Worm (Caenorhabditis elegans) whole organism, L1 larva: Measurements from ENCODE around the gene F47G9.6.

ENCODE experiments used
- C04F5.9 ChIP-seq: sonication (generic microtip); optimal IDR thresholded peaks from 2 replicates; lab custom pipeline; 2016; ENCODE audit warnings: missing genetic modification characterization, missing compliant biosample characterization
- C34B4.2 ChIP-seq: sonication (generic microtip); optimal IDR thresholded peaks from 2 replicates; lab custom pipeline; 2017; ENCODE audit warnings: mild to moderate bottlenecking, missing genetic modification characterization, missing compliant biosample characterization
- alr-1 ChIP-seq: fragments of 200-800 bp; sonication (Bioruptor generic); optimal IDR thresholded peaks from 2 replicates; lab custom pipeline; 2018; ENCODE audit warnings: borderline replicate concordance, mild to moderate bottlenecking, missing genetic modification characterization, missing compliant biosample characterization
- ceh-8 ChIP-seq: fragments of 200-800 bp; sonication (Bioruptor generic); optimal IDR thresholded peaks from 2 replicates; lab custom pipeline; 2018; ENCODE audit warnings: mild to moderate bottlenecking, missing genetic modification characterization, moderate library complexity, missing compliant biosample characterization
- ceh-82 ChIP-seq, 3 experiments: fragments of 150-350 bp in 1 of 3; sonication (generic microtip) in 2 of 3; optimal IDR thresholded peaks; 2 replicates each; lab custom pipeline; 2014 to 2017; ENCODE audit warnings: missing biosample characterization in 3 of 3, missing genetic modification characterization in 3 of 3
- ceh-90 ChIP-seq: sonication (generic microtip); optimal IDR thresholded peaks from 2 replicates; lab custom pipeline; 2016; ENCODE audit warnings: missing genetic modification characterization, missing compliant biosample characterization
- dpl-1 ChIP-seq, 3 experiments: fragments of 150-350 bp in 2 of 3; sonication (generic microtip) in 1 of 3; optimal IDR thresholded peaks; 2 replicates each; lab custom pipeline; 2014 to 2017; ENCODE audit warnings: missing biosample characterization in 3 of 3, missing genetic modification characterization in 3 of 3, missing genetic modification reagents in 3 of 3
- dsc-1 ChIP-seq: sonication (generic microtip); optimal IDR thresholded peaks from 2 replicates; lab custom pipeline; 2016; ENCODE audit warnings: mild to moderate bottlenecking, missing genetic modification characterization, missing compliant biosample characterization
- efl-1 ChIP-seq, 4 experiments: fragments of 150-350 bp; optimal IDR thresholded peaks in 3 of 4; peaks in 1 of 4; 1 replicate in 1 of 4; 2 replicates in 3 of 4; lab custom pipeline; 2014; ENCODE audit warnings: missing biosample characterization in 2 of 4, missing genetic modification characterization in 2 of 4, missing genetic modification reagents in 2 of 4
- elt-2 ChIP-seq: sonication (generic microtip); optimal IDR thresholded peaks from 2 replicates; lab custom pipeline; 2016; ENCODE audit warnings: missing genetic modification characterization, mild to moderate bottlenecking, inconsistent platforms, missing compliant biosample characterization, missing genetic modification reagents
- elt-3 ChIP-seq, 6 experiments: fragments of 150-350 bp in 1 of 6; sonication (generic microtip); optimal IDR thresholded peaks; 2 replicates each; lab custom pipeline; 2017 to 2018; ENCODE audit warnings: missing biosample characterization in 6 of 6, missing genetic modification characterization in 6 of 6, inconsistent platforms in 1 of 6
- fkh-10 ChIP-seq: sonication (generic microtip); optimal IDR thresholded peaks from 2 replicates; lab custom pipeline; 2017; ENCODE audit warnings: missing biosample characterization, missing genetic modification reagents, missing genetic modification characterization
- fkh-4 ChIP-seq: sonication (generic microtip); optimal IDR thresholded peaks from 2 replicates; lab custom pipeline; 2016; ENCODE audit warnings: missing compliant biosample characterization, missing genetic modification characterization, borderline replicate concordance
- fos-1 ChIP-seq: fragments of 150-350 bp; optimal IDR thresholded peaks from 2 replicates; lab custom pipeline; 2014; ENCODE audit warnings: missing biosample characterization, missing genetic modification characterization
- hlh-17 ChIP-seq: fragments of 200-800 bp; sonication (Bioruptor generic); optimal IDR thresholded peaks from 2 replicates; lab custom pipeline; 2018; ENCODE audit warnings: missing genetic modification characterization, mild to moderate bottlenecking, missing compliant biosample characterization, moderate library complexity, borderline replicate concordance
- hpl-2 ChIP-seq: fragments of 150-350 bp; optimal IDR thresholded peaks from 2 replicates; lab custom pipeline; 2014; ENCODE audit warnings: missing biosample characterization, missing genetic modification reagents, missing genetic modification characterization
- irx-1 ChIP-seq: sonication (generic microtip); optimal IDR thresholded peaks from 2 replicates; lab custom pipeline; 2016; ENCODE audit warnings: missing genetic modification characterization, missing compliant biosample characterization
- lin-13 ChIP-seq: fragments of 150-350 bp; optimal IDR thresholded peaks from 2 replicates; lab custom pipeline; 2014; ENCODE audit warnings: missing biosample characterization, missing genetic modification reagents, missing genetic modification characterization
- lin-14 ChIP-seq: fragments of 200-800 bp; sonication (Bioruptor generic); optimal IDR thresholded peaks from 2 replicates; lab custom pipeline; 2018; ENCODE audit warnings: mild to moderate bottlenecking, missing genetic modification characterization, moderate library complexity, missing compliant biosample characterization
- lin-15B ChIP-seq: fragments of 150-350 bp; sonication (generic microtip); optimal IDR thresholded peaks from 3 replicates; lab custom pipeline; 2014; ENCODE audit warnings: missing biosample characterization, missing genetic modification characterization
- lsy-2 ChIP-seq, 2 experiments: fragments of 150-350 bp; optimal IDR thresholded peaks; 2 replicates each; lab custom pipeline; 2014; ENCODE audit warnings: missing biosample characterization in 2 of 2, missing genetic modification characterization in 2 of 2
- mdl-1 ChIP-seq, 2 experiments: fragments of 150-350 bp; optimal IDR thresholded peaks; 2 replicates each; lab custom pipeline; 2014 to 2017; ENCODE audit warnings: missing biosample characterization in 2 of 2, missing genetic modification characterization in 2 of 2, inconsistent platforms in 1 of 2
- mep-1 ChIP-seq: fragments of 150-350 bp; optimal IDR thresholded peaks from 2 replicates; lab custom pipeline; 2014; ENCODE audit warnings: missing biosample characterization, missing genetic modification characterization
- nhr-11 ChIP-seq: fragments of 150-350 bp; optimal IDR thresholded peaks from 2 replicates; lab custom pipeline; 2014; ENCODE audit warnings: missing biosample characterization, missing genetic modification characterization
- nhr-19 ChIP-seq: fragments of 200-800 bp; sonication (Bioruptor generic); conservative IDR thresholded peaks from 2 replicates; pipeline ENCODE4 v1.3.6; 2022; ENCODE audit warnings: missing genetic modification characterization, missing compliant biosample characterization
- nhr-237 ChIP-seq: fragments of 150-350 bp; optimal IDR thresholded peaks from 2 replicates; lab custom pipeline; 2014; ENCODE audit warnings: missing biosample characterization, missing genetic modification characterization
- nhr-28 ChIP-seq: fragments of 150-350 bp; optimal IDR thresholded peaks from 2 replicates; lab custom pipeline; 2014; ENCODE audit warnings: missing biosample characterization, missing genetic modification characterization
- nhr-47 ChIP-seq: sonication (generic microtip); optimal IDR thresholded peaks from 2 replicates; lab custom pipeline; 2016; ENCODE audit warnings: mild to moderate bottlenecking, missing genetic modification characterization, moderate library complexity, missing compliant biosample characterization
- nhr-71 ChIP-seq: sonication (generic microtip); optimal IDR thresholded peaks from 2 replicates; lab custom pipeline; 2016; ENCODE audit warnings: mild to moderate bottlenecking, missing genetic modification characterization, moderate library complexity, missing compliant biosample characterization
- nhr-76 ChIP-seq: sonication (generic microtip); optimal IDR thresholded peaks from 2 replicates; lab custom pipeline; 2017; ENCODE audit warnings: missing biosample characterization, missing genetic modification characterization
- nhr-77 ChIP-seq: fragments of 150-350 bp; optimal IDR thresholded peaks from 2 replicates; lab custom pipeline; 2014; ENCODE audit warnings: missing biosample characterization, missing genetic modification characterization
- nhr-84 ChIP-seq: sonication (generic microtip); optimal IDR thresholded peaks from 2 replicates; lab custom pipeline; 2017; ENCODE audit warnings: missing biosample characterization, missing genetic modification characterization
- nhr-85 ChIP-seq: sonication (generic microtip); peaks from one replicate; lab custom pipeline; 2016; ENCODE audit warnings: missing genetic modification characterization, inconsistent platforms, missing compliant biosample characterization
- rnt-1 ChIP-seq: sonication (generic microtip); optimal IDR thresholded peaks from 2 replicates; lab custom pipeline; 2016; ENCODE audit warnings: mild to moderate bottlenecking, missing genetic modification characterization, moderate library complexity, missing compliant biosample characterization
- snu-23 ChIP-seq: sonication (generic microtip); optimal IDR thresholded peaks from 2 replicates; lab custom pipeline; 2016; ENCODE audit warnings: missing genetic modification characterization, missing compliant biosample characterization
- sptf-1 ChIP-seq: fragments of 150-350 bp; optimal IDR thresholded peaks from 2 replicates; lab custom pipeline; 2014; ENCODE audit warnings: missing biosample characterization, missing genetic modification characterization
- tbx-2 ChIP-seq: sonication (generic microtip); optimal IDR thresholded peaks from 2 replicates; lab custom pipeline; 2016; ENCODE audit warnings: missing genetic modification characterization, missing compliant biosample characterization
- tlp-1 ChIP-seq: fragments of 150-350 bp; optimal IDR thresholded peaks from 2 replicates; lab custom pipeline; 2014; ENCODE audit warnings: missing biosample characterization, missing genetic modification characterization
- unc-130 ChIP-seq: fragments of 150-350 bp; optimal IDR thresholded peaks from 2 replicates; lab custom pipeline; 2017; ENCODE audit warnings: missing biosample characterization, missing genetic modification characterization, inconsistent platforms
- unc-30 ChIP-seq: sonication (generic microtip); optimal IDR thresholded peaks from 2 replicates; lab custom pipeline; 2017; ENCODE audit warnings: missing biosample characterization, missing genetic modification characterization
- unc-86 ChIP-seq: sonication (generic microtip); optimal IDR thresholded peaks from 2 replicates; lab custom pipeline; 2016; ENCODE audit warnings: missing genetic modification characterization, missing compliant biosample characterization
- vab-15 ChIP-seq: sonication (generic microtip); optimal IDR thresholded peaks from 2 replicates; lab custom pipeline; 2017; ENCODE audit warnings: missing genotype, mild to moderate bottlenecking, missing genetic modification characterization, missing compliant biosample characterization
- xbp-1 ChIP-seq: sonication (generic microtip); optimal IDR thresholded peaks from 2 replicates; lab custom pipeline; 2016; ENCODE audit warnings: missing genetic modification characterization, missing compliant biosample characterization
- ztf-11 ChIP-seq, 2 experiments: sonication (generic microtip); optimal IDR thresholded peaks; 2 replicates each; lab custom pipeline; 2016 to 2017; ENCODE audit warnings: missing genetic modification characterization in 2 of 2, missing biosample characterization in 1 of 2, missing compliant biosample characterization in 1 of 2
- ztf-4 ChIP-seq: fragments of 150-350 bp; optimal IDR thresholded peaks from 2 replicates; lab custom pipeline; 2014; ENCODE audit warnings: missing biosample characterization, missing genetic modification characterization

Gene F47G9.6

ce11 chrV:11320860-11321259 is 8.3 kb upstream of the F47G9.6 start:
- TF ChIP-seq nhr-85: peak; percentile 61
- no peak for TF ChIP-seq ceh-8
- TF ChIP-seq, all 84 proteins: peak for 1

- peak; percentile 8 for TF ChIP-seq rnt-1 (tag; lab: Kevin White, UChicago)
- TF ChIP-seq lsy-2 (tag; optimal IDR thresholded peaks at IDR 0.05; lab: Kevin White, UChicago): peak in 1 of 2 experiments; percentile 15
- peak; percentile 32 for TF ChIP-seq lin-14 (GFP tag; lab: Kevin White, UChicago)
- TF ChIP-seq ceh-82 (tag; optimal IDR thresholded peaks at IDR 0.05; lab: Kevin White, UChicago): peak in 1 of 3 experiments; percentile 9
- TF ChIP-seq xbp-1 (tag; lab: Kevin White, UChicago): no peak
- no peak for TF ChIP-seq nhr-71 (tag; lab: Kevin White, UChicago)
- TF ChIP-seq, all 84 proteins: peak for 4
Measured at ce11 chrV:11321719-11322118, 7.5 kb upstream of the F47G9.6 start, which contains the start of gene F47G9.4. Gene F47G9.4, minus strand, starts transcription at chrV:11321816.

- TF ChIP-seq nhr-76 (tag; lab: Kevin White, UChicago) (no peak), efl-1 (optimal IDR thresholded peaks at IDR 0.05; lab: Kevin White, UChicago) (no peak), efl-1 (GFP tag; optimal IDR thresholded peaks at IDR 0.05 in 1 of 2; lab: Kevin White, UChicago) (peak in 1 of 2 experiments; percentile 12), ztf-11 (tag; optimal IDR thresholded peaks at IDR 0.05; lab: Kevin White, UChicago) (no peak)
Measured at ce11 chrV:11323720-11324119, 5.5 kb upstream of the F47G9.6 start, which contains the start of gene str-141. Gene str-141, minus strand, starts transcription at chrV:11323820.

- TF ChIP-seq ceh-82 (tag; optimal IDR thresholded peaks at IDR 0.05; lab: Kevin White, UChicago) (peak; percentile 85 to 87 (median 87)), xbp-1 (tag; lab: Kevin White, UChicago) (peak; percentile 95), nhr-11 (no peak), nhr-237 (tag; lab: Kevin White, UChicago) (no peak), tlp-1 (tag; lab: Kevin White, UChicago) (no peak), C34B4.2 (tag; lab: Kevin White, UChicago) (no peak), ztf-4 (tag; lab: Kevin White, UChicago) (no peak), lin-15B (tag; lab: Kevin White, UChicago) (peak; percentile 49), sptf-1 (no peak), elt-3 (tag; optimal IDR thresholded peaks at IDR 0.05; lab: Kevin White, UChicago) (peak in 1 of 6 experiments; percentile 27), vab-15 (no peak), irx-1 (tag; lab: Kevin White, UChicago) (peak; percentile 32), fkh-4 (tag; lab: Kevin White, UChicago) (no peak), nhr-28 (no peak), unc-30 (tag; lab: Kevin White, UChicago) (no peak), fos-1 (tag; lab: Kevin White, UChicago) (no peak), hlh-17 (GFP tag; lab: Kevin White, UChicago) (no peak), hpl-2 (GFP tag; lab: Kevin White, UChicago) (no peak), unc-86 (tag; lab: Kevin White, UChicago) (peak; percentile 3), ztf-11 (tag; optimal IDR thresholded peaks at IDR 0.05; lab: Kevin White, UChicago) (peak in 1 of 2 experiments; percentile 0), lin-13 (GFP tag; lab: Kevin White, UChicago) (no peak), nhr-85 (no peak), dsc-1 (peak; percentile 45), alr-1 (no peak), rnt-1 (tag; lab: Kevin White, UChicago) (peak; percentile 62), fkh-10 (GFP tag; lab: Kevin White, UChicago) (peak; percentile 27), dpl-1 (GFP tag; optimal IDR thresholded peaks at IDR 0.05; lab: Kevin White, UChicago) (peak; percentile 44 to 64 (median 59)), unc-130 (tag; lab: Kevin White, UChicago) (peak; percentile 93), tbx-2 (tag; lab: Kevin White, UChicago) (peak; percentile 54), ceh-90 (no peak), elt-2 (peak; percentile 16), snu-23 (peak; percentile 84), C04F5.9 (tag; lab: Kevin White, UChicago) (no peak), mdl-1 (tag; optimal IDR thresholded peaks at IDR 0.05; lab: Kevin White, UChicago) (peak in 1 of 2 experiments; percentile 43), nhr-19 (GFP tag; lab: Robert Waterston, UW) (peak; percentile 80), nhr-47 (tag; lab: Kevin White, UChicago) (peak; percentile 64), mep-1 (peak; percentile 83), nhr-77 (peak; percentile 44), nhr-84 (no peak)
Measured at ce11 chrV:11326914-11327367, 2.3 kb upstream of the F47G9.6 start, which contains the start of gene tmed-10. Gene tmed-10, minus strand, starts transcription at chrV:11326964.
